Worm (Caenorhabditis elegans) whole organism, midembryonic: Measurements from ENCODE around the gene irg-8.

Source experiments
- flt-1 ChIP-seq: fragments of 200-800 bp; sonication (Bioruptor generic); IDR thresholded peaks from 2 replicates; pipeline ENCODE4 v1.3.6; 2022; ENCODE audit warnings: missing genetic modification characterization, missing compliant biosample characterization
- ztf-23 ChIP-seq: fragments of 200-800 bp; sonication (Bioruptor generic); IDR thresholded peaks from 2 replicates; pipeline ENCODE4 v1.3.6; 2022; ENCODE audit warnings: missing genetic modification reagents, missing genetic modification characterization, missing compliant biosample characterization

ce11 chrV:380186-380585 lies 37.3 kb downstream of the irg-8 start, which contains the start of gene mltn-8:
- no peak for TF ChIP-seq ztf-23 (GFP tag; lab: Robert Waterston, UW)
- TF ChIP-seq flt-1 (GFP tag; lab: Robert Waterston, UW) = no peak
